Worm (Caenorhabditis elegans) whole organism, late embryonic: ENCODE results near the gene T24A6.1.

Experiments
- C08G9.2 ChIP-seq: sonication (generic microtip); optimal IDR thresholded peaks from 2 replicates; lab custom pipeline; 2016; ENCODE audit warnings: mild to moderate bottlenecking, missing genetic modification characterization, moderate library complexity, missing compliant biosample characterization
- F13H6.1 ChIP-seq: sonication (generic microtip); optimal IDR thresholded peaks from 2 replicates; lab custom pipeline; 2016; ENCODE audit warnings: missing genetic modification characterization, missing compliant biosample characterization
- K02D7.2 ChIP-seq: sonication (generic microtip); optimal IDR thresholded peaks from 2 replicates; lab custom pipeline; 2017; ENCODE audit warnings: mild to moderate bottlenecking, missing genetic modification characterization, missing compliant biosample characterization
- ceh-14 ChIP-seq: sonication (generic microtip); optimal IDR thresholded peaks from 2 replicates; lab custom pipeline; 2016; ENCODE audit warnings: missing genotype, missing genetic modification characterization, missing compliant biosample characterization
- ceh-22 ChIP-seq: sonication (generic microtip); optimal IDR thresholded peaks from 2 replicates; lab custom pipeline; 2017; ENCODE audit warnings: missing biosample characterization, missing genetic modification characterization
- ceh-30 ChIP-seq: fragments of 150-350 bp; optimal IDR thresholded peaks from 2 replicates; lab custom pipeline; 2014; ENCODE audit warnings: missing biosample characterization, missing genetic modification characterization
- ceh-34 ChIP-seq: sonication (generic microtip); optimal IDR thresholded peaks from 2 replicates; lab custom pipeline; 2016; ENCODE audit warnings: mild to moderate bottlenecking, missing genetic modification characterization, missing compliant biosample characterization
- ceh-48 ChIP-seq: sonication (generic microtip); optimal IDR thresholded peaks from 2 replicates; lab custom pipeline; 2016; ENCODE audit warnings: missing genetic modification characterization, inconsistent platforms, missing compliant biosample characterization
- ceh-6 ChIP-seq: fragments of 200-800 bp; sonication (Bioruptor generic); optimal IDR thresholded peaks from 2 replicates; lab custom pipeline; 2018; ENCODE audit warnings: mild to moderate bottlenecking, missing genetic modification characterization, missing compliant biosample characterization
- ceh-9 ChIP-seq: sonication (generic microtip); optimal IDR thresholded peaks from 2 replicates; lab custom pipeline; 2016; ENCODE audit warnings: mild to moderate bottlenecking, missing genetic modification characterization, inconsistent platforms, missing compliant biosample characterization
- dmd-4 ChIP-seq: sonication (generic microtip); optimal IDR thresholded peaks from 2 replicates; lab custom pipeline; 2016; ENCODE audit warnings: borderline replicate concordance, missing genetic modification characterization, missing compliant biosample characterization
- dve-1 ChIP-seq: sonication (generic microtip); optimal IDR thresholded peaks from 2 replicates; lab custom pipeline; 2017; ENCODE audit warnings: antibody characterized with exemption, mild to moderate bottlenecking, missing genetic modification characterization, missing compliant biosample characterization
- elt-2 ChIP-seq: sonication (generic microtip); optimal IDR thresholded peaks from 2 replicates; lab custom pipeline; 2016; ENCODE audit warnings: missing genetic modification reagents, missing genetic modification characterization, missing compliant biosample characterization
- elt-4 ChIP-seq: sonication (generic microtip); optimal IDR thresholded peaks from 2 replicates; lab custom pipeline; 2016; ENCODE audit warnings: missing genetic modification characterization, missing compliant biosample characterization
- ets-4 ChIP-seq: sonication (generic microtip); optimal IDR thresholded peaks from 2 replicates; lab custom pipeline; 2016; ENCODE audit warnings: missing genetic modification characterization, missing compliant biosample characterization
- eyg-1 ChIP-seq: sonication (generic microtip); optimal IDR thresholded peaks from 2 replicates; lab custom pipeline; 2016; ENCODE audit warnings: missing genotype, missing genetic modification characterization, missing compliant biosample characterization
- fax-1 ChIP-seq: sonication (generic microtip); optimal IDR thresholded peaks from 2 replicates; lab custom pipeline; 2016; ENCODE audit warnings: missing genotype, missing genetic modification characterization, missing compliant biosample characterization
- fkh-10 ChIP-seq: fragments of 150-350 bp; optimal IDR thresholded peaks from 2 replicates; lab custom pipeline; 2014; ENCODE audit warnings: missing biosample characterization, missing genetic modification reagents, missing genetic modification characterization
- fkh-6 ChIP-seq: sonication (generic microtip); optimal IDR thresholded peaks from 2 replicates; lab custom pipeline; 2016; ENCODE audit warnings: missing genetic modification characterization, missing compliant biosample characterization
- gmeb-2 ChIP-seq: sonication (generic microtip); optimal IDR thresholded peaks from 2 replicates; lab custom pipeline; 2016; ENCODE audit warnings: missing genetic modification characterization, inconsistent platforms, missing compliant biosample characterization
- hlh-13 ChIP-seq: fragments of 200-800 bp; sonication (Bioruptor generic); optimal IDR thresholded peaks from 2 replicates; lab custom pipeline; 2018; ENCODE audit warnings: mild to moderate bottlenecking, missing genetic modification characterization, missing compliant biosample characterization
- hlh-8 ChIP-seq: sonication (generic microtip); optimal IDR thresholded peaks from 2 replicates; lab custom pipeline; 2016; ENCODE audit warnings: missing genotype, missing genetic modification characterization, missing compliant biosample characterization
- lim-6 ChIP-seq: sonication (generic microtip); optimal IDR thresholded peaks from 2 replicates; lab custom pipeline; 2016; ENCODE audit warnings: missing genetic modification characterization, missing compliant biosample characterization
- lin-11 ChIP-seq: fragments of 200-800 bp; sonication (Bioruptor generic); optimal IDR thresholded peaks from 2 replicates; lab custom pipeline; 2018; ENCODE audit warnings: mild to moderate bottlenecking, missing genetic modification characterization, missing compliant biosample characterization
- mec-3 ChIP-seq: sonication (generic microtip); optimal IDR thresholded peaks from 2 replicates; lab custom pipeline; 2016; ENCODE audit warnings: borderline replicate concordance, missing genetic modification characterization, missing compliant biosample characterization
- nhr-11 ChIP-seq: fragments of 150-350 bp; optimal IDR thresholded peaks from 2 replicates; lab custom pipeline; 2014; ENCODE audit warnings: missing biosample characterization, missing genetic modification characterization
- npax-4 ChIP-seq: sonication (generic microtip); optimal IDR thresholded peaks from 2 replicates; lab custom pipeline; 2016; ENCODE audit warnings: missing genetic modification characterization, missing compliant biosample characterization
- odd-2 ChIP-seq: sonication (generic microtip); optimal IDR thresholded peaks from 2 replicates; lab custom pipeline; 2017; ENCODE audit warnings: antibody characterized with exemption, mild to moderate bottlenecking, missing genetic modification characterization, missing compliant biosample characterization
- pag-3 ChIP-seq: sonication (generic microtip); optimal IDR thresholded peaks from 2 replicates; lab custom pipeline; 2016; ENCODE audit warnings: missing compliant biosample characterization, missing genetic modification characterization, borderline replicate concordance
- pat-9 ChIP-seq: fragments of 200-800 bp; sonication (Bioruptor generic); optimal IDR thresholded peaks from 2 replicates; lab custom pipeline; 2018; ENCODE audit warnings: mild to moderate bottlenecking, missing genetic modification characterization, moderate library complexity, missing compliant biosample characterization
- pax-1 ChIP-seq: fragments of 150-350 bp; optimal IDR thresholded peaks from 2 replicates; lab custom pipeline; 2014; ENCODE audit warnings: missing biosample characterization, missing genetic modification characterization
- pha-4 ChIP-seq: fragments of 150-350 bp; optimal IDR thresholded peaks from 2 replicates; lab custom pipeline; 2018; ENCODE audit warnings: missing biosample characterization, missing genetic modification reagents, missing genetic modification characterization
- pqm-1 ChIP-seq: sonication (generic microtip); optimal IDR thresholded peaks from 2 replicates; lab custom pipeline; 2016; ENCODE audit warnings: missing genetic modification characterization, missing compliant biosample characterization
- pros-1 ChIP-seq: fragments of 150-350 bp; optimal IDR thresholded peaks from 2 replicates; lab custom pipeline; 2014; ENCODE audit warnings: missing biosample characterization, missing genetic modification reagents, missing genetic modification characterization
- rnt-1 ChIP-seq: sonication (generic microtip); optimal IDR thresholded peaks from 2 replicates; lab custom pipeline; 2016; ENCODE audit warnings: missing genetic modification characterization, missing compliant biosample characterization
- sdc-2 ChIP-seq: sonication (generic microtip); optimal IDR thresholded peaks from 2 replicates; lab custom pipeline; 2016; ENCODE audit warnings: missing genotype, missing genetic modification characterization, missing compliant biosample characterization
- sox-2 ChIP-seq: fragments of 200-800 bp; sonication (Bioruptor generic); IDR thresholded peaks from 2 replicates; pipeline ENCODE4 v1.3.6; 2022; ENCODE audit warnings: missing genetic modification reagents, missing genetic modification characterization, missing compliant biosample characterization
- sox-4 ChIP-seq: sonication (generic microtip); optimal IDR thresholded peaks from 2 replicates; lab custom pipeline; 2017; ENCODE audit warnings: mild to moderate bottlenecking, missing genetic modification characterization, inconsistent platforms, missing compliant biosample characterization
- ttx-3 ChIP-seq: sonication (generic microtip); optimal IDR thresholded peaks from 2 replicates; lab custom pipeline; 2016; ENCODE audit warnings: missing genetic modification reagents, missing genetic modification characterization, missing compliant biosample characterization
- unc-55 ChIP-seq: sonication (generic microtip); optimal IDR thresholded peaks from 2 replicates; lab custom pipeline; 2017; ENCODE audit warnings: missing biosample characterization, missing genetic modification reagents, missing genetic modification characterization
- zip-5 ChIP-seq: sonication (generic microtip); optimal IDR thresholded peaks from 2 replicates; lab custom pipeline; 2016; ENCODE audit warnings: missing genetic modification characterization, missing compliant biosample characterization

Gene T24A6.1

ce11 chrV:3523262-3523661, 35.6 kb upstream of the T24A6.1 start, which contains the start of gene irg-1:
TSS of gene irg-1 (plus strand) at chrV:3523587.
- no peak for TF ChIP-seq elt-4

ce11 chrV:3524970-3525369, 33.9 kb upstream of the T24A6.1 start, which contains the start of gene T24A6.7:
TSS of gene T24A6.7 (plus strand) at chrV:3525270.
- TF ChIP-seq sox-4 (no peak), lin-11 (no peak)

- TF ChIP-seq pat-9 (tag; lab: Kevin White, UChicago) (no peak), ttx-3 (tag; lab: Kevin White, UChicago) (no peak), unc-55 (GFP tag; lab: Kevin White, UChicago) (no peak), hlh-13 (GFP tag; lab: Kevin White, UChicago) (no peak), F13H6.1 (tag; lab: Kevin White, UChicago) (no peak), fkh-10 (GFP tag; lab: Kevin White, UChicago) (no peak), pha-4 (tag; lab: Kevin White, UChicago) (no peak), rnt-1 (tag; lab: Kevin White, UChicago) (no peak), ets-4 (tag; lab: Kevin White, UChicago) (no peak), dmd-4 (tag; lab: Kevin White, UChicago) (no peak)
- TF ChIP-seq, all 69 proteins: peak for 0
Measured at ce11 chrV:3526882-3527281, 32.0 kb upstream of the T24A6.1 start, which contains the start of gene str-260. TSS of gene str-260 (plus strand) at chrV:3527182.

ce11 chrV:3530403-3530802, 28.4 kb upstream of the T24A6.1 start, which contains the start of gene srbc-66:
TSS of gene srbc-66 (plus strand) at chrV:3530703.
- TF ChIP-seq ceh-9: no peak
- TF ChIP-seq hlh-8 (tag; lab: Kevin White, UChicago): no peak
- TF ChIP-seq fax-1: no peak
- no peak for TF ChIP-seq C08G9.2
- no peak for TF ChIP-seq ceh-30 (tag; lab: Kevin White, UChicago)
- no peak for TF ChIP-seq pqm-1
- no peak for TF ChIP-seq K02D7.2 (tag; lab: Kevin White, UChicago)
- no peak for TF ChIP-seq gmeb-2 (tag; lab: Kevin White, UChicago)
- TF ChIP-seq F13H6.1 (tag; lab: Kevin White, UChicago): no peak
- TF ChIP-seq zip-5: no peak
- TF ChIP-seq lim-6 (tag; lab: Kevin White, UChicago): no peak
- no peak for TF ChIP-seq sox-2 (GFP tag; lab: Robert Waterston, UW)
- no peak for TF ChIP-seq eyg-1 (tag; lab: Kevin White, UChicago)
- no peak for TF ChIP-seq pax-1 (tag; lab: Kevin White, UChicago)
- TF ChIP-seq unc-55 (GFP tag; lab: Kevin White, UChicago): no peak
- no peak for TF ChIP-seq ceh-34 (tag; lab: Kevin White, UChicago)
- no peak for TF ChIP-seq ceh-6 (GFP tag; lab: Kevin White, UChicago)
- TF ChIP-seq, all 69 proteins: peak for 0

ce11 chrV:3535260-3535659, 23.6 kb upstream of the T24A6.1 start, which contains the start of gene nhr-221:
TSS of gene nhr-221 (minus strand) at chrV:3535360.
- TF ChIP-seq npax-4 (tag; lab: Kevin White, UChicago): no peak

ce11 chrV:3538307-3538706, 20.5 kb upstream of the T24A6.1 start, which contains the start of gene nhr-93:
TSS of gene nhr-93 (minus strand) at chrV:3538407.
- TF ChIP-seq pag-3 (tag; lab: Kevin White, UChicago): no peak

ce11 chrV:3541117-3541516, 17.7 kb upstream of the T24A6.1 start, which contains the start of gene srbc-67:
TSS of gene srbc-67 (minus strand) at chrV:3541217.
- TF ChIP-seq F13H6.1 (tag; lab: Kevin White, UChicago): no peak
- TF ChIP-seq pros-1 (tag; lab: Kevin White, UChicago): no peak
- TF ChIP-seq dve-1: no peak
- TF ChIP-seq mec-3 (tag; lab: Kevin White, UChicago): no peak
- no peak for TF ChIP-seq ceh-9
- no peak for TF ChIP-seq ceh-22 (tag; lab: Kevin White, UChicago)
- no peak for TF ChIP-seq hlh-8 (tag; lab: Kevin White, UChicago)
- TF ChIP-seq fkh-6 (tag; lab: Kevin White, UChicago): no peak
- no peak for TF ChIP-seq odd-2
- no peak for TF ChIP-seq ets-4 (tag; lab: Kevin White, UChicago)
- no peak for TF ChIP-seq sdc-2 (tag; lab: Kevin White, UChicago)
- no peak for TF ChIP-seq ceh-14 (tag; lab: Kevin White, UChicago)
- no peak for TF ChIP-seq nhr-11
- no peak for TF ChIP-seq ceh-48 (tag; lab: Kevin White, UChicago)
- TF ChIP-seq ttx-3 (tag; lab: Kevin White, UChicago): no peak
- no peak for TF ChIP-seq unc-55 (GFP tag; lab: Kevin White, UChicago)
- TF ChIP-seq elt-2 (tag; lab: Kevin White, UChicago): no peak
- no peak for TF ChIP-seq zip-5
